Worm (Caenorhabditis elegans): ENCODE results near the gene smg-8.

DNA sequence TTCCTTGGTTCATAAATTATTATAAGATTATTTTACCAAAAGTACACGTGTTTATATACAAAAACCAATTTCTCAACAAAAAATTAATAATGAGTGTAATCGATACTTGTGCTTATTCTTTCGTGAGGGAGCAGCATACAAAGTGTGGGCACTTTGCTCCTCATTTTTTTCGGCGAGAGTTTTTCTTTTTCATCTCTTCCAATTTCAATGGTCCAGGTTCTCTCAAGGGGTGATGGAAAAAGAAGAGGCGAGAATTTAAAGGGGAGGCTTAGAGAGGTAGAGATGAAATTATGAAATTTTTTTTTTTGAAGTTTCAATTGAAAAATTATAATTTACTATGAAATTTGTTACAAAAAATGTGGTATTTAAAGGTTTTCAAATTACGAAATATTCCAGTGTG, 24.2 kb upstream of the smg-8 start:
- no peak for TF ChIP-seq ztf-23 (GFP tag; IDR thresholded peaks at IDR 0.05)
- no peak for TF ChIP-seq flt-1 (GFP tag; IDR thresholded peaks at IDR 0.05)

All from whole organism, midembryonic.